Worm (Caenorhabditis elegans): Measurements from ENCODE around the gene trul-1.

- TF ChIP-seq unc-62 (GFP tag; optimal IDR thresholded peaks at IDR 0.05) (no peak), ekl-4 (GFP tag; IDR thresholded peaks at IDR 0.05) (no peak), B0261.1 (tag; optimal IDR thresholded peaks at IDR 0.05) (no peak), nfya-1 (tag; optimal IDR thresholded peaks at IDR 0.05; ENCODE audit: borderline replicate concordance, insufficient read depth) (no peak)
Measured at ce11 chrII:319459-319858, 37.1 kb upstream of the trul-1 start, which contains the start of gene far-7.

Measured in whole organism, young adult.